In genomic region chr2L:5899170-5899708, dm6 we compare ENCODE assay signal across 4 fruit fly cellular contexts.
A peak's percentile ranks its signal among the peaks of the same experiment; 100 is the strongest.
TF ChIP-seq lines count a peak whose summit lies in the region.

No protein-coding gene starts in this region.

- no peak for TF ChIP-seq CTCF in whole organism, embryonic (GFP tag; optimal IDR thresholded peaks at IDR 0.05; lab: Kevin White, UChicago)

TF ChIP-seq in whole organism, adult, 20 proteins besides CTCF, POLR2A, EP300 and RAD21:
- TF ChIP-seq Clk (GFP tag; optimal IDR thresholded peaks at IDR 0.05; lab: Kevin White, UChicago) (no peak), tj (GFP tag; optimal IDR thresholded peaks at IDR 0.05; lab: Kevin White, UChicago) (peak; percentile 98), bab1 (GFP tag; optimal IDR thresholded peaks at IDR 0.05; lab: Kevin White, UChicago) (peak; percentile 29), cic (GFP tag; optimal IDR thresholded peaks at IDR 0.05; lab: Kevin White, UChicago) (peak; percentile 31), CG11617 (GFP tag; optimal IDR thresholded peaks at IDR 0.05; lab: Kevin White, UChicago) (no peak), Hr96 (GFP tag; optimal IDR thresholded peaks at IDR 0.05; lab: Kevin White, UChicago) (no peak)

TF ChIP-seq in whole organism, embryonic, 481 proteins besides CTCF, POLR2A, EP300 and RAD21 (continues in another document):
- TF ChIP-seq Lhr (GFP tag; optimal IDR thresholded peaks at IDR 0.05; lab: Kevin White, UChicago): no peak
- peak; percentile 26; the same call in 1 of the 2 replicates for TF ChIP-seq Rfx (GFP tag; IDR thresholded peaks at IDR 0.05; lab: Robert Waterston, UW)
- no peak for TF ChIP-seq hb (GFP tag; IDR thresholded peaks at IDR 0.05; lab: Robert Waterston, UW; ENCODE audit: partially characterized antibody)
- TF ChIP-seq nom (GFP tag; optimal IDR thresholded peaks at IDR 0.05; lab: Kevin White, UChicago): no peak
- no peak for TF ChIP-seq gce (GFP tag; IDR thresholded peaks at IDR 0.05; lab: Robert Waterston, UW)
- no peak for TF ChIP-seq tup (GFP tag; optimal IDR thresholded peaks at IDR 0.05; lab: Kevin White, UChicago)
- no peak for TF ChIP-seq otp (GFP tag; IDR thresholded peaks at IDR 0.05; lab: Robert Waterston, UW)
- no peak for TF ChIP-seq MESR4 (GFP tag; optimal IDR thresholded peaks at IDR 0.05; lab: Kevin White, UChicago)
- no peak for TF ChIP-seq CG17328 (GFP tag; IDR thresholded peaks at IDR 0.05; lab: Robert Waterston, UW)
- no peak for TF ChIP-seq CG9215 (GFP tag; IDR thresholded peaks at IDR 0.05; lab: Robert Waterston, UW)
- no peak for TF ChIP-seq CG7928 (GFP tag; optimal IDR thresholded peaks at IDR 0.05; lab: Kevin White, UChicago)
- no peak for TF ChIP-seq HHEX (GFP tag; optimal IDR thresholded peaks at IDR 0.05; lab: Kevin White, UChicago)
- TF ChIP-seq CG6791 (GFP tag; IDR thresholded peaks at IDR 0.05; lab: Robert Waterston, UW; ENCODE audit: partially characterized antibody): no peak
- no peak for TF ChIP-seq CG10267 (tag; optimal IDR thresholded peaks at IDR 0.05; lab: Kevin White, UChicago)
- TF ChIP-seq CG18262 (tag; optimal IDR thresholded peaks at IDR 0.05; lab: Kevin White, UChicago): peak; percentile 1
- TF ChIP-seq CG11398 (GFP tag; optimal IDR thresholded peaks at IDR 0.05; lab: Kevin White, UChicago): no peak
- TF ChIP-seq ab (GFP tag; optimal IDR thresholded peaks at IDR 0.05; lab: Kevin White, UChicago): no peak
- TF ChIP-seq hkb (optimal IDR thresholded peaks at IDR 0.05; lab: Kevin White, UChicago): no peak
- TF ChIP-seq hkb (GFP tag; IDR thresholded peaks at IDR 0.05; lab: Robert Waterston, UW): no peak
- TF ChIP-seq CG13123 (GFP tag; optimal IDR thresholded peaks at IDR 0.05; lab: Kevin White, UChicago): no peak
- TF ChIP-seq Dref (GFP tag; IDR thresholded peaks at IDR 0.05; lab: Robert Waterston, UW): no peak
- peak; percentile 62 for TF ChIP-seq Med (GFP tag; lab: Kevin White, UChicago)
- TF ChIP-seq knrl (GFP tag; IDR thresholded peaks at IDR 0.05; lab: Robert Waterston, UW; ENCODE audit: partially characterized antibody): no peak
- no peak for TF ChIP-seq CG4404 (GFP tag; IDR thresholded peaks at IDR 0.05; lab: Robert Waterston, UW)
- TF ChIP-seq CG8089 (GFP tag; optimal IDR thresholded peaks at IDR 0.05; lab: Kevin White, UChicago): no peak
- no peak for TF ChIP-seq fd96Cb (tag; optimal IDR thresholded peaks at IDR 0.05; lab: Kevin White, UChicago)
- TF ChIP-seq CG9932 (GFP tag; IDR thresholded peaks at IDR 0.05; lab: Robert Waterston, UW): no peak
- TF ChIP-seq CG15514 (GFP tag; optimal IDR thresholded peaks at IDR 0.05; lab: Kevin White, UChicago): no peak
- no peak for TF ChIP-seq E2f2 (GFP tag; IDR thresholded peaks at IDR 0.05; lab: Robert Waterston, UW)
- TF ChIP-seq CG3407 (GFP tag; optimal IDR thresholded peaks at IDR 0.05; lab: Kevin White, UChicago): no peak

TF ChIP-seq in whole organism, prepupa, 60 proteins besides CTCF, POLR2A, EP300 and RAD21:
- peak; percentile 11 for TF ChIP-seq Blimp-1 (GFP tag; optimal IDR thresholded peaks at IDR 0.05; lab: Kevin White, UChicago)
- TF ChIP-seq fd59A (GFP tag; optimal IDR thresholded peaks at IDR 0.05; lab: Kevin White, UChicago): no peak
- TF ChIP-seq Eip78C (GFP tag; lab: Kevin White, UChicago): peak; percentile 23

TF ChIP-seq in whole organism, pupa, 21 proteins besides CTCF, POLR2A, EP300 and RAD21:
- TF ChIP-seq CG14655 (GFP tag; optimal IDR thresholded peaks at IDR 0.05; lab: Kevin White, UChicago) (peak; percentile 21), CG17806 (tag; optimal IDR thresholded peaks at IDR 0.05; lab: Kevin White, UChicago) (no peak), CG4496 (GFP tag; IDR thresholded peaks at IDR 0.05; lab: Robert Waterston, UW) (0 out of 3 replicates have a peak, but pooled peaks have one; percentile 26)
